ENCODE assay signal across 4 fruit fly cellular contexts in the genomic region with DNA sequence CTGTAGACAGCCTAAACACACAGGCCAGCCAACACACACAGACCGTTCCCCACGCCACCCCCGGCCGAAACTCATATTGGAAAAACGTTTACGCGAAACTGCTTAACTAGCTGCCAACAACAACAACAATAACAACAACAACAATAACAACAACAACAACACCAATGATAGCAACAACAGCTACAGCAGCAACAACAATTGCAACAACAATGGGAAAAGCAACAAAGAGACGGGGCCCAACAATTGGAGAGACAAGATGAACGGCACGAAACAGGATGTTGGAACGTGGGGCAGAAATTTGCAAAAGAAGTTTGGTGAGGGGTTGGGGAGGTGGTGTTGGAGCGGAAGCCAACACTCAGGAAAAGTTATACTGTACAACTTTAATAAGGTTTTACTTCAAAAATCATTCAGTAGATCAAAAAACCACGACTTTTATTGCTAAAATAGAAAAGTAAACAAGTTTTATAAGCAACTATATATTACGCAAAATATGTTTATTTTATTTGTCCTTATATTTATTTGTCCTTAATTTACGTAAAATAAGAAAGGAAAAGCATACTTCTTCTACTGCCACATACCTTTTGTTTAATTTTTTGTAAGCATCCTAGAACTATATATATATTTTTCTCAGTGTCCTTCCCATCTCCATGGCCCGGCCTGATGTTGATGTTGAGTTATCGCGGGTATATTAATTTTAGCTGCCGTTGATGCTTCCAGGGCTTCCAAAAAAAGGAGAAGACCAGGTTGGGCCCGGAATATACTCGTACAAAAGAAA.
TF ChIP-seq lines count a peak whose summit lies in the region.

No protein-coding gene starts in this region.

- no peak for TF ChIP-seq CTCF in whole organism, embryonic (GFP tag; optimal IDR thresholded peaks at IDR 0.05; lab: Kevin White, UChicago)

TF ChIP-seq in whole organism, embryonic, 481 proteins besides CTCF, POLR2A, EP300 and RAD21:
- TF ChIP-seq gem (tag; optimal IDR thresholded peaks at IDR 0.05; lab: Kevin White, UChicago) (peak; percentile 9), CG1647 (GFP tag; optimal IDR thresholded peaks at IDR 0.05; lab: Kevin White, UChicago) (no peak), ken (GFP tag; IDR thresholded peaks at IDR 0.05; lab: Robert Waterston, UW) (no peak), bsh (GFP tag; optimal IDR thresholded peaks at IDR 0.05; lab: Kevin White, UChicago) (peak in 1 of 2 experiments; percentile 42), Awh (GFP tag; IDR thresholded peaks at IDR 0.05; lab: Robert Waterston, UW) (0 out of 2 replicates have a peak, but pooled peaks have one; percentile 2), lola (GFP tag; optimal IDR thresholded peaks at IDR 0.05; lab: Kevin White, UChicago) (no peak), Usf (GFP tag; optimal IDR thresholded peaks at IDR 0.05; lab: Kevin White, UChicago) (no peak), nom (GFP tag; optimal IDR thresholded peaks at IDR 0.05; lab: Kevin White, UChicago) (peak; percentile 72), CG4360 (GFP tag; IDR thresholded peaks at IDR 0.05; lab: Robert Waterston, UW) (peak; percentile 89), CG11723 (GFP tag; optimal IDR thresholded peaks at IDR 0.05; lab: Kevin White, UChicago) (no peak), Ets65A (GFP tag; lab: Kevin White, UChicago) (peak; percentile 66), otp (GFP tag; IDR thresholded peaks at IDR 0.05; lab: Robert Waterston, UW) (0 out of 3 replicates have a peak, but pooled peaks have one; percentile 19)

TF ChIP-seq in whole organism, prepupa, 60 proteins besides CTCF, POLR2A, EP300 and RAD21 (continues in another document):
- TF ChIP-seq CG11762 (GFP tag; optimal IDR thresholded peaks at IDR 0.05; lab: Kevin White, UChicago; ENCODE audit: insufficient read depth): peak; percentile 77
- TF ChIP-seq pdm3 (GFP tag; optimal IDR thresholded peaks at IDR 0.05; lab: Kevin White, UChicago): peak; percentile 79
- TF ChIP-seq acj6 (GFP tag; optimal IDR thresholded peaks at IDR 0.05; lab: Kevin White, UChicago): peak; percentile 85
- peak; percentile 89 for TF ChIP-seq CG6808 (GFP tag; optimal IDR thresholded peaks at IDR 0.05; lab: Kevin White, UChicago)
- TF ChIP-seq vri (GFP tag; optimal IDR thresholded peaks at IDR 0.05; lab: Kevin White, UChicago): peak; percentile 73
- peak; percentile 54 for TF ChIP-seq CG4318 (GFP tag; optimal IDR thresholded peaks at IDR 0.05; lab: Kevin White, UChicago)
- no peak for TF ChIP-seq CG11294 (GFP tag; IDR thresholded peaks at IDR 0.05; lab: Robert Waterston, UW)
- peak in 1 of 2 experiments; percentile 83 for TF ChIP-seq salr (GFP tag; optimal IDR thresholded peaks at IDR 0.05; lab: Kevin White, UChicago)
- TF ChIP-seq Hr38 (GFP tag; optimal IDR thresholded peaks at IDR 0.05; lab: Kevin White, UChicago): no peak
- TF ChIP-seq CG32006 (GFP tag; optimal IDR thresholded peaks at IDR 0.05; lab: Kevin White, UChicago): peak; percentile 76
- TF ChIP-seq lz (GFP tag; optimal IDR thresholded peaks at IDR 0.05; lab: Kevin White, UChicago): peak; percentile 77
- TF ChIP-seq eg (GFP tag; IDR thresholded peaks at IDR 0.05; lab: Robert Waterston, UW): 0 out of 3 replicates have a peak, but pooled peaks have one; percentile 27
- peak; percentile 84 for TF ChIP-seq CG34406 (GFP tag; optimal IDR thresholded peaks at IDR 0.05; lab: Kevin White, UChicago)
- peak; percentile 98 for TF ChIP-seq Eip78C (GFP tag; lab: Kevin White, UChicago)
- TF ChIP-seq CG6163 (GFP tag; IDR thresholded peaks at IDR 0.05; lab: Robert Waterston, UW): peak; percentile 64; the same call in 2 of the 3 replicates
- TF ChIP-seq CG6276 (GFP tag; optimal IDR thresholded peaks at IDR 0.05; lab: Kevin White, UChicago): peak; percentile 36
- TF ChIP-seq Lpt (GFP tag; optimal IDR thresholded peaks at IDR 0.05; lab: Kevin White, UChicago): peak; percentile 51
- TF ChIP-seq Hr39 (GFP tag; optimal IDR thresholded peaks at IDR 0.05; lab: Kevin White, UChicago): peak; percentile 71
- peak; percentile 81 for TF ChIP-seq Sox14 (GFP tag; optimal IDR thresholded peaks at IDR 0.05; lab: Kevin White, UChicago)
- TF ChIP-seq CG3032 (tag; optimal IDR thresholded peaks at IDR 0.05; lab: Kevin White, UChicago): peak; percentile 87
- peak; percentile 81 for TF ChIP-seq spab (GFP tag; optimal IDR thresholded peaks at IDR 0.05; lab: Kevin White, UChicago)
- peak; percentile 29 for TF ChIP-seq fd85E (GFP tag; optimal IDR thresholded peaks at IDR 0.05; lab: Kevin White, UChicago)

TF ChIP-seq in whole organism, pupa, 21 proteins besides CTCF, POLR2A, EP300 and RAD21:
- peak; percentile 66 for TF ChIP-seq Pif1A (GFP tag; optimal IDR thresholded peaks at IDR 0.05; lab: Kevin White, UChicago)
- TF ChIP-seq CG8159 (tag; optimal IDR thresholded peaks at IDR 0.05; lab: Kevin White, UChicago): peak; percentile 92
- TF ChIP-seq gl (tag; optimal IDR thresholded peaks at IDR 0.05; lab: Kevin White, UChicago): no peak
- peak; percentile 51 for TF ChIP-seq Pif1B (GFP tag; optimal IDR thresholded peaks at IDR 0.05; lab: Kevin White, UChicago)
- no peak for TF ChIP-seq fd96Ca (GFP tag; IDR thresholded peaks at IDR 0.05; lab: Robert Waterston, UW)
- peak; percentile 33 for TF ChIP-seq CG13204 (GFP tag; optimal IDR thresholded peaks at IDR 0.05; lab: Kevin White, UChicago)
- TF ChIP-seq CG4496 (GFP tag; IDR thresholded peaks at IDR 0.05; lab: Robert Waterston, UW): peak; percentile 50; the same call in 2 of the 3 replicates
- peak; percentile 80 for TF ChIP-seq CG14655 (GFP tag; optimal IDR thresholded peaks at IDR 0.05; lab: Kevin White, UChicago)
- TF ChIP-seq CG34367 (tag; optimal IDR thresholded peaks at IDR 0.05; lab: Kevin White, UChicago): peak; percentile 77
- TF ChIP-seq CG8301 (tag; optimal IDR thresholded peaks at IDR 0.05; lab: Kevin White, UChicago): peak; percentile 72
- TF ChIP-seq Snoo (tag; optimal IDR thresholded peaks at IDR 0.05; lab: Kevin White, UChicago): peak; percentile 78
- TF ChIP-seq CG17806 (tag; optimal IDR thresholded peaks at IDR 0.05; lab: Kevin White, UChicago): peak; percentile 85
- TF ChIP-seq CG9948 (tag; optimal IDR thresholded peaks at IDR 0.05; lab: Kevin White, UChicago): peak; percentile 85
- peak; percentile 68 for TF ChIP-seq D1 (tag; optimal IDR thresholded peaks at IDR 0.05; lab: Kevin White, UChicago)
- no peak for TF ChIP-seq CG10348 (GFP tag; IDR thresholded peaks at IDR 0.05; lab: Robert Waterston, UW)
- TF ChIP-seq CG12605 (GFP tag; IDR thresholded peaks at IDR 0.05; lab: Robert Waterston, UW): peak; percentile 25; the same call in 1 of the 2 replicates
- peak; percentile 90 for TF ChIP-seq CG15710 (tag; optimal IDR thresholded peaks at IDR 0.05; lab: Kevin White, UChicago)
- TF ChIP-seq rn (GFP tag; IDR thresholded peaks at IDR 0.05; lab: Robert Waterston, UW): 0 out of 2 replicates have a peak, but pooled peaks have one; percentile 30
- no peak for TF ChIP-seq Ets98B (GFP tag; IDR thresholded peaks at IDR 0.05; lab: Robert Waterston, UW)
- no peak for TF ChIP-seq EcR (GFP tag; optimal IDR thresholded peaks at IDR 0.05; lab: Kevin White, UChicago)
- no peak for TF ChIP-seq CG32121 (GFP tag; IDR thresholded peaks at IDR 0.05; lab: Robert Waterston, UW)
TF ChIP-seq in whole organism, pupa: peak in this region for 15.

TF ChIP-seq in whole organism, wandering third instar larva, 38 proteins besides CTCF, POLR2A, EP300 and RAD21 (continues in another document):
- TF ChIP-seq Vsx2 (GFP tag; optimal IDR thresholded peaks at IDR 0.05; lab: Kevin White, UChicago; ENCODE audit: partially characterized antibody): no peak
- peak; percentile 62 for TF ChIP-seq br (GFP tag; optimal IDR thresholded peaks at IDR 0.05; lab: Kevin White, UChicago)
- peak; percentile 89 for TF ChIP-seq OdsH (GFP tag; optimal IDR thresholded peaks at IDR 0.05; lab: Kevin White, UChicago)
- TF ChIP-seq Myc (optimal IDR thresholded peaks at IDR 0.05; lab: Kevin White, UChicago): no peak
- TF ChIP-seq Dfd (GFP tag; optimal IDR thresholded peaks at IDR 0.05; lab: Kevin White, UChicago): no peak
- peak; percentile 50 for TF ChIP-seq tai (GFP tag; optimal IDR thresholded peaks at IDR 0.05; lab: Kevin White, UChicago)
- TF ChIP-seq sv (GFP tag; optimal IDR thresholded peaks at IDR 0.05; lab: Kevin White, UChicago): no peak
- peak in 1 of 2 experiments; percentile 88 for TF ChIP-seq foxo (GFP tag; optimal IDR thresholded peaks at IDR 0.05; lab: Kevin White, UChicago)
- TF ChIP-seq brk (GFP tag; optimal IDR thresholded peaks at IDR 0.05; lab: Kevin White, UChicago): peak; percentile 69
- TF ChIP-seq Hnf4 (GFP tag; optimal IDR thresholded peaks at IDR 0.05; lab: Kevin White, UChicago): peak; percentile 47
- no peak for TF ChIP-seq GATAd (GFP tag; optimal IDR thresholded peaks at IDR 0.05; lab: Kevin White, UChicago)
- TF ChIP-seq Hr78 (GFP tag; optimal IDR thresholded peaks at IDR 0.05; lab: Kevin White, UChicago): no peak
- TF ChIP-seq CrebA (GFP tag; optimal IDR thresholded peaks at IDR 0.05; lab: Kevin White, UChicago; ENCODE audit: borderline replicate concordance): no peak
- no peak for TF ChIP-seq Dif (GFP tag; optimal IDR thresholded peaks at IDR 0.05; lab: Kevin White, UChicago; ENCODE audit: partially characterized antibody)
- peak; percentile 4 for TF ChIP-seq sage (GFP tag; optimal IDR thresholded peaks at IDR 0.05; lab: Kevin White, UChicago)
- peak; percentile 83 for TF ChIP-seq woc (GFP tag; optimal IDR thresholded peaks at IDR 0.05; lab: Kevin White, UChicago)
- TF ChIP-seq Jra (GFP tag; optimal IDR thresholded peaks at IDR 0.05; lab: Kevin White, UChicago): peak; percentile 23
- TF ChIP-seq jim (GFP tag; optimal IDR thresholded peaks at IDR 0.05; lab: Kevin White, UChicago): no peak
- TF ChIP-seq pan (optimal IDR thresholded peaks at IDR 0.05; lab: Kevin White, UChicago): no peak
- no peak for TF ChIP-seq CG32264 (GFP tag; optimal IDR thresholded peaks at IDR 0.05; lab: Kevin White, UChicago)
- peak; percentile 79 for TF ChIP-seq ey (GFP tag; optimal IDR thresholded peaks at IDR 0.05; lab: Kevin White, UChicago)
- peak; percentile 75 for TF ChIP-seq rgr (GFP tag; optimal IDR thresholded peaks at IDR 0.05; lab: Kevin White, UChicago)
- TF ChIP-seq dsf (GFP tag; optimal IDR thresholded peaks at IDR 0.05; lab: Kevin White, UChicago; ENCODE audit: borderline replicate concordance): peak; percentile 28
- TF ChIP-seq psq (GFP tag; optimal IDR thresholded peaks at IDR 0.05; lab: Kevin White, UChicago): peak; percentile 79
- TF ChIP-seq lola (GFP tag; optimal IDR thresholded peaks at IDR 0.05; lab: Kevin White, UChicago): no peak
- peak; percentile 84 for TF ChIP-seq HLH106 (tag; optimal IDR thresholded peaks at IDR 0.05; lab: Kevin White, UChicago)
- no peak for TF ChIP-seq Mio (GFP tag; optimal IDR thresholded peaks at IDR 0.05; lab: Kevin White, UChicago)
- TF ChIP-seq CG9705 (GFP tag; optimal IDR thresholded peaks at IDR 0.05; lab: Kevin White, UChicago): peak; percentile 65
- TF ChIP-seq N (GFP tag; optimal IDR thresholded peaks at IDR 0.05; lab: Kevin White, UChicago): no peak
- TF ChIP-seq Rel (GFP tag; optimal IDR thresholded peaks at IDR 0.05; lab: Kevin White, UChicago): no peak
- peak; percentile 19 for TF ChIP-seq Rel (tag; optimal IDR thresholded peaks at IDR 0.05; lab: Kevin White, UChicago)

Comparison
In these comparisons a context has a peak if more than half of its experiments do, and no peak if none do; other contexts are left out.
1. Of the 7 proteins assayed by ChIP-seq in both whole organism, embryonic and whole organism, prepupa: peak only in whole organism, embryonic: none; only in whole organism, prepupa: Blimp-1, CG16779, CG6854, Hr39, Lpt and Sox102F; in both: none; in neither: 1.